Worm (Caenorhabditis elegans): Measurements from ENCODE around the gene C50A2.3.

C50A2.3 gene

DNA sequence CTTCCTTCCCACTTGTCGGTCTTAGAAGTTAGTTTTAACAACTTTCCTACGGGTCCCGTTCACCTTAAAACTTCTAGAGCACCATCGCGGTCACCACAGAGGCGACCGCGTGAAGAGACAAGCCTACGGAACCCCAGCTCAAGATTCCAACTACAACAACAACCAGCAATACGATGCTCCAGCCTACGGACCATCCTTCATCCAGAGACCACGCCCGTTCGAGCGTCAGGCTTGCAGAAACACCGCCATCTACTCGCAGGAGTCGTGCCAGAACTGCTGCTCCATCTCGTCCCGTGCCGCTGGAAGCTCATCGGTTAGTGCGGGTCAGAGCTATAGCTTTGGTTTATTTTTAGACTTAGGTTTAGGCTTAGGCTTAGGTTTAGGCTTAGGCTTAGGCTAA is 30.0 kb downstream of the C50A2.3 start:
- TF ChIP-seq lin-13 (GFP tag; optimal IDR thresholded peaks at IDR 0.05), result no peak
- no peak for TF ChIP-seq mep-1 (tag; optimal IDR thresholded peaks at IDR 0.05)
- TF ChIP-seq efl-3 (GFP tag; optimal IDR thresholded peaks at IDR 0.05), result no peak
- TF ChIP-seq hlh-4 (tag; optimal IDR thresholded peaks at IDR 0.05), result no peak
- no peak for TF ChIP-seq dsc-1 (tag; optimal IDR thresholded peaks at IDR 0.05)
- TF ChIP-seq nhr-20 (tag; optimal IDR thresholded peaks at IDR 0.05), result no peak
- no peak for TF ChIP-seq ztf-4 (tag; optimal IDR thresholded peaks at IDR 0.05)
- TF ChIP-seq nhr-47 (tag; optimal IDR thresholded peaks at IDR 0.05), result no peak
- TF ChIP-seq unc-62 (GFP tag; optimal IDR thresholded peaks at IDR 0.05), result no peak
- no peak for TF ChIP-seq xbp-1 (tag; optimal IDR thresholded peaks at IDR 0.05)

DNA sequence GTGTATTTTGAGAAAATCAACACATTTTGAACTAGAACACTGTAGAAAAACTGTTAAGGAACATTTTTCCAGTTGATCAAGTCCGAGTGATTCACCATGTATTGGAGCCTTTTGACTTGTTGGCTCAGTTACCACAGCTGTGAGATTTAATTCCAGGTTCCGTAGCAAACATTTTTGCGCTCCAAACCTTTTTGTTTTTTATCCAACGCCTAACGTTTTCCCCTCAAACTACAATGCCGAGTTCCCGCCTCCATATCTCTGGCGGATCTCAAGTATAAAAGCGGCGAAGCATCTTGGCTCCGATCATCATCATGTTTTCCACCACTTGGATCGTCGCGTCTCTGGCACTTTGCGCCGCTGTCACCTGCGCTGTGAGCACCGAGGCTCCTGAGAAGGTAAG is 31.3 kb downstream of the C50A2.3 start, which contains the start of gene perm-2:
perm-2 (plus strand) TSS at position 301 of the 400 bp plus-strand sequence.
- TF ChIP-seq lir-3 (tag; optimal IDR thresholded peaks at IDR 0.05; ENCODE audit: poor library complexity) (no peak), nhr-71 (tag; optimal IDR thresholded peaks at IDR 0.05) (no peak), unc-130 (tag; optimal IDR thresholded peaks at IDR 0.05) (no peak), lin-13 (GFP tag; optimal IDR thresholded peaks at IDR 0.05) (no peak), hlh-4 (tag; optimal IDR thresholded peaks at IDR 0.05) (no peak), nhr-85 (tag) (no peak), egl-27 (tag; optimal IDR thresholded peaks at IDR 0.05) (no peak), fkh-10 (GFP tag; optimal IDR thresholded peaks at IDR 0.05) (no peak), fkh-8 (tag; optimal IDR thresholded peaks at IDR 0.05) (no peak), ceh-88 (GFP tag; IDR thresholded peaks at IDR 0.05) (no peak), unc-30 (tag; optimal IDR thresholded peaks at IDR 0.05) (no peak), mep-1 (tag; optimal IDR thresholded peaks at IDR 0.05) (no peak), dpl-1 (GFP tag; optimal IDR thresholded peaks at IDR 0.05) (no peak), nhr-237 (tag; optimal IDR thresholded peaks at IDR 0.05) (no peak), sup-37 (GFP tag; optimal IDR thresholded peaks at IDR 0.05) (no peak), lin-39 (tag; optimal IDR thresholded peaks at IDR 0.05) (no peak), pqm-1 (tag; optimal IDR thresholded peaks at IDR 0.05) (no peak), efl-1 (optimal IDR thresholded peaks at IDR 0.05) (no peak), efl-1 (GFP tag; optimal IDR thresholded peaks at IDR 0.05 in 1 of 2) (no peak)

DNA sequence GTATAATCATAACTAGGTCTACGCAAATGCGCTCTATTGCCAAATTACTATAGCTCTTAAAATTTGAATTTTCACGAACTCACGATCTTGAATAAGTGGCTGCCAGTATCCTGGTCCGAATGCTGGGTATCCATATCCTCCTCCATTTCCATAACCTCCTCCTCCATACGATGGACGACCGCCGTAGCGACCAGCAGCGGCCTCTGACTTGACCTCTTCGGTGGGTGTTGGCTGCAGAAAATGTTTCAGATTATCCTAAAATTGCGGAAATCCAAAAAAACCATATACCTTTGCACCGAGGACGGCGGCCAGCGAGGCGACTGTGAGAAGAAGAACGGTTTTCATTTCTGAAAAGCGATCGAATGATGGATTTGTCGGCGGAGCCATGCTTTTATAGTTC is 33.1 kb downstream of the C50A2.3 start, which contains the start of gene perm-4:
perm-4 (minus strand) TSS at position 367 of the 400 bp plus-strand sequence.
- no peak for TF ChIP-seq isw-1 (GFP tag; IDR thresholded peaks at IDR 0.05)
- no peak for TF ChIP-seq C04F5.9 (tag; optimal IDR thresholded peaks at IDR 0.05)
- TF ChIP-seq nhr-12 (tag; optimal IDR thresholded peaks at IDR 0.05), result no peak
- no peak for TF ChIP-seq nhr-76 (tag; optimal IDR thresholded peaks at IDR 0.05)
- TF ChIP-seq mab-9 (GFP tag; IDR thresholded peaks at IDR 0.05), result no peak
- TF ChIP-seq nhr-84 (tag; optimal IDR thresholded peaks at IDR 0.05), result no peak
- no peak for TF ChIP-seq nhr-47 (tag; optimal IDR thresholded peaks at IDR 0.05)
- no peak for TF ChIP-seq lir-3 (tag; optimal IDR thresholded peaks at IDR 0.05; ENCODE audit: poor library complexity)
- no peak for TF ChIP-seq pax-3 (tag; optimal IDR thresholded peaks at IDR 0.05)
- no peak for TF ChIP-seq ama-1 (optimal IDR thresholded peaks at IDR 0.05)
- TF ChIP-seq lsy-2 (tag; optimal IDR thresholded peaks at IDR 0.05), result no peak
- TF ChIP-seq nhr-11 (tag; optimal IDR thresholded peaks at IDR 0.05), result no peak
- no peak for TF ChIP-seq hlh-4 (tag; optimal IDR thresholded peaks at IDR 0.05)
- TF ChIP-seq vab-15 (tag; optimal IDR thresholded peaks at IDR 0.05), result no peak
- TF ChIP-seq pag-3 (tag; optimal IDR thresholded peaks at IDR 0.05; ENCODE audit: borderline replicate concordance, insufficient read depth), result no peak
- TF ChIP-seq unc-62 (GFP tag; optimal IDR thresholded peaks at IDR 0.05), result no peak
- no peak for TF ChIP-seq ztf-11 (tag; optimal IDR thresholded peaks at IDR 0.05)

- TF ChIP-seq efl-1 (optimal IDR thresholded peaks at IDR 0.05) (no peak), efl-1 (GFP tag; optimal IDR thresholded peaks at IDR 0.05 in 1 of 2) (peak in 1 of 2 experiments; percentile 19), lsy-2 (tag; optimal IDR thresholded peaks at IDR 0.05) (no peak)
These were observed 34.5 kb downstream of the C50A2.3 start for ce11 chrIV:1123357-1123756.
